Worm (Caenorhabditis elegans): ENCODE results near the gene srx-118.

- TF ChIP-seq hmg-4 (GFP tag; optimal IDR thresholded peaks at IDR 0.05) (no peak), tra-4 (tag; optimal IDR thresholded peaks at IDR 0.05) (no peak), ama-1 (optimal IDR thresholded peaks at IDR 0.05) (no peak), ets-7 (tag; optimal IDR thresholded peaks at IDR 0.05) (no peak), F13C5.2 (tag; optimal IDR thresholded peaks at IDR 0.05) (no peak), tbx-37 (GFP tag; conservative IDR thresholded peaks at IDR 0.05) (no peak), tbx-11 (GFP tag; IDR thresholded peaks at IDR 0.05) (no peak), scrt-1 (GFP tag; IDR thresholded peaks at IDR 0.05) (no peak), hnd-1 (tag; optimal IDR thresholded peaks at IDR 0.05) (no peak), ceh-13 (GFP tag; optimal IDR thresholded peaks at IDR 0.05) (no peak), ceh-36 (tag; optimal IDR thresholded peaks at IDR 0.05) (no peak), sea-1 (GFP tag; conservative IDR thresholded peaks at IDR 0.05) (no peak)
Measured at ce11 chrII:12518008-12518407, 7.6 kb upstream of the srx-118 start.

All from whole organism, early embryonic.